Worm (Caenorhabditis elegans): Measurements from ENCODE around the gene ugt-32.

DNA sequence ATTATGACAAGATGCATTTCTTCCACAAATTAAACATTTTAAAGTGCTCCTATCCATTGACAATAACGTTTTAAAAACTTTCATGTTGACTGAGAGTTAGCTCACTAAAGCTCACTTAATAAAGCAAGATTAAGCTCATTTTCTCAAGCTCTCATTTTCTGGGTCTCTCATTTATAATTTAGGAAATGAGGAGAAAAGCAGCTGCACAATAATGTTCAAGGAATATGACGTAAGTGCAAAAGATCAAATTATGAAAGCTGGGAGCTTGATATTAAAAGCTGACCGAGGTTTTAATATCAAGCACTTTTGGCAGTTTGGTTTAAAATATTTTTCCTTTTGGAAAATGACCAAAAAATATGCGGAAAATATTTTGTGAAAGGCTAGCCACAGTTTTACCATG lies 14.0 kb upstream of the ugt-32 start, which contains the start of gene nhr-188:
- TF ChIP-seq snpc-4 (tag; optimal IDR thresholded peaks at IDR 0.05) (no peak), bed-3 (GFP tag; optimal IDR thresholded peaks at IDR 0.05) (no peak), nhr-237 (tag; optimal IDR thresholded peaks at IDR 0.05) (no peak), lin-13 (tag; optimal IDR thresholded peaks at IDR 0.05) (no peak), drap-1 (GFP tag; optimal IDR thresholded peaks at IDR 0.05) (no peak), elt-1 (tag; optimal IDR thresholded peaks at IDR 0.05; ENCODE audit: borderline replicate concordance, insufficient read depth) (no peak), blmp-1 (tag; optimal IDR thresholded peaks at IDR 0.05) (no peak), ces-1 (GFP tag; optimal IDR thresholded peaks at IDR 0.05) (peak; percentile 41), unc-39 (tag; optimal IDR thresholded peaks at IDR 0.05) (no peak), ztf-11 (tag; optimal IDR thresholded peaks at IDR 0.05) (no peak)
